Fruit fly (Drosophila melanogaster): ENCODE measurements around the gene CG4872.

DNA sequence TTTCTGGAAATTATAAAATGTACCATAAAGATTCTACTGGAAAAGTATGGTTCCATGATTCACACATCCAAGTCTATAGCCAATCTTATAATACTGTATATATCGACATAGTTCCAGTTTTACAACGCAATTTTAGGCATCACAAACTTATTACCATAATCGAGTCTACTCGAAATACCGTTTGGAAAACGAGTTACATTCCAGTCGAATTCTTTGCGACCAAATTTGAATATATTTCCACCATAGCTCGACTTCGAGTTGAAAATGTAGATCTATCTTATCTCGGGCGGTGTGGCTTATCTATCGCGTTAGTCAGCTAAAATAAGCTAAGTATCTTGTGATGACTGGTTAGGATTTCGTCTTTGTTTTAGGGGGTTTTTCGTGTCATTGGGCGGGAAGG, 28.7 kb downstream of the CG4872 start:
- TF ChIP-seq Dll (optimal IDR thresholded peaks at IDR 0.05) (no peak), CG8478 (optimal IDR thresholded peaks at IDR 0.05) (no peak), psq (optimal IDR thresholded peaks at IDR 0.05) (no peak)
